Fruit fly (Drosophila melanogaster): ENCODE results near the gene Ski6.

The Ski6 gene

DNA sequence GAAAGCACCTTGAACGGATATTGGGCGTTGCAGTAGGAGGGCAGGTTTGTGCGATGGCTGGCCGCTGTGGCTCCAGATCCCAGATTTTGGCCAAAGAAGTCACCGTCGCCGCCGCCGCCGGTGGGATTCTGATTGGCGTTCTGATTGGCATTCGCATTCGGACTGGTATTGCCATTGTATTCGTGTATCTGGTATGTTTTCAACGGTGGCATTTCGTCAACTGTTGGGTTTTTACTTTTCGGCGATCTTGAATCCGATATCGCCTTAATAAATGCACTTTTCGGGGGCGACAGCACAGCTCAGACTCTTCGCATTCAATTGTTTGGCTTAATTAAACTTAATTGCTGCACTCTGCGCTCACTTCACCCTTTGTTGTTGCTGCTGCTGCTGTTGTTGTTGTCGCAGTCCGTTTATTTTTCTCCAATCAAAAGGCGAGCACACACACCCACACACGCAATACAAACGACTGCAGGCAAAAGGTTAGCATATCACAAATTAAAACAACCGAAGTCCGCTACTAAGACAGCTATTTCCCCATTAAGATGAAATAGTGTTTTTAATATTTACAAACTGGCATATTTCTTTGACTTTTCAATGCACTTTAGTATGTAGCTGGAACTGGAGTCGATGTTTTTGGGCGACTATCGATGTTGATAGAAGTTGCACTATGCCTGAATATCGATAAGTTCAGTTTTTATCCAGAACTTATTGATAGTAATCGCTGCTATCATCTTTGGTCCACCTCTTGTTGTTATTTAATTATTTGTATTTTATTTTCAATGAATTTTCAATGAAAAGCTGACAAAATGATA, 2.7 kb downstream of the Ski6 start, which contains the start of the genes CG9426 and mRF1 (continued):
- TF ChIP-seq phol (tag; optimal IDR thresholded peaks at IDR 0.05) (peak; percentile 22), crp (GFP tag; optimal IDR thresholded peaks at IDR 0.05) (peak in 1 of 2 experiments; percentile 1), toy (GFP tag; IDR thresholded peaks at IDR 0.05) (no peak), bowl (GFP tag; IDR thresholded peaks at IDR 0.05) (no peak), tap (tag; optimal IDR thresholded peaks at IDR 0.05) (no peak), zf30C (GFP tag; optimal IDR thresholded peaks at IDR 0.05) (no peak), nerfin-2 (GFP tag; IDR thresholded peaks at IDR 0.05; ENCODE audit: partially characterized antibody) (peak; percentile 98), row (GFP tag; IDR thresholded peaks at IDR 0.05) (peak; percentile 39; the same call in 1 of the 3 replicates), Dbx (GFP tag; IDR thresholded peaks at IDR 0.05) (0 out of 3 replicates have a peak, but pooled peaks have one; percentile 35), h (optimal IDR thresholded peaks at IDR 0.05) (no peak), CG9727 (GFP tag; optimal IDR thresholded peaks at IDR 0.05) (peak; percentile 3), Xbp1 (GFP tag; optimal IDR thresholded peaks at IDR 0.05) (peak; percentile 34), CG17359 (tag; optimal IDR thresholded peaks at IDR 0.05) (peak; percentile 20), CG6791 (GFP tag; IDR thresholded peaks at IDR 0.05; ENCODE audit: partially characterized antibody) (peak; percentile 97), CG9817 (tag; optimal IDR thresholded peaks at IDR 0.05) (no peak), zfh1 (GFP tag; IDR thresholded peaks at IDR 0.05) (no peak), pb (GFP tag; optimal IDR thresholded peaks at IDR 0.05) (no peak), sna (GFP tag; IDR thresholded peaks at IDR 0.05; ENCODE audit: partially characterized antibody) (peak; percentile 95), Hsf (GFP tag; optimal IDR thresholded peaks at IDR 0.05) (peak; percentile 31), Dll (GFP tag; IDR thresholded peaks at IDR 0.05; ENCODE audit: partially characterized antibody) (peak; percentile 94), ems (GFP tag; optimal IDR thresholded peaks at IDR 0.05) (peak; percentile 30), CG9932 (GFP tag; IDR thresholded peaks at IDR 0.05) (peak; percentile 66; the same call in 1 of the 2 replicates), CG8359 (GFP tag; optimal IDR thresholded peaks at IDR 0.05; ENCODE audit: borderline replicate concordance) (no peak), gem (tag; optimal IDR thresholded peaks at IDR 0.05) (no peak), Vsx1 (GFP tag; optimal IDR thresholded peaks at IDR 0.05) (no peak), CG4404 (GFP tag; IDR thresholded peaks at IDR 0.05) (no peak), ERR (GFP tag; optimal IDR thresholded peaks at IDR 0.05) (peak; percentile 27), lbe (GFP tag; optimal IDR thresholded peaks at IDR 0.05) (peak; percentile 34), Oli (tag; optimal IDR thresholded peaks at IDR 0.05) (no peak), CG11093 (GFP tag; IDR thresholded peaks at IDR 0.05) (no peak), Elba2 (GFP tag; optimal IDR thresholded peaks at IDR 0.05) (peak; percentile 86), CG17802 (tag; optimal IDR thresholded peaks at IDR 0.05) (no peak), stwl (tag; optimal IDR thresholded peaks at IDR 0.05) (peak; percentile 73), CG2116 (GFP tag; optimal IDR thresholded peaks at IDR 0.05) (peak; percentile 92), Dad (GFP tag; optimal IDR thresholded peaks at IDR 0.05) (no peak), CG10979 (tag; optimal IDR thresholded peaks at IDR 0.05) (peak; percentile 13), Nf-YA (GFP tag; IDR thresholded peaks at IDR 0.05) (no peak), CG2129 (GFP tag; IDR thresholded peaks at IDR 0.05; ENCODE audit: partially characterized antibody) (peak; percentile 85; the same call in 1 of the 2 replicates), CG34422 (GFP tag; IDR thresholded peaks at IDR 0.05) (peak; percentile 65; the same call in 1 of the 3 replicates), CG13894 (tag; optimal IDR thresholded peaks at IDR 0.05) (peak; percentile 3), Hand (GFP tag; optimal IDR thresholded peaks at IDR 0.05) (no peak), bcd (GFP tag; optimal IDR thresholded peaks at IDR 0.05) (no peak), Six4 (GFP tag; optimal IDR thresholded peaks at IDR 0.05) (no peak), Jarid2 (GFP tag; optimal IDR thresholded peaks at IDR 0.05) (peak; percentile 7), CG31388 (GFP tag; optimal IDR thresholded peaks at IDR 0.05) (no peak), CG13287 (GFP tag; IDR thresholded peaks at IDR 0.05; ENCODE audit: partially characterized antibody) (peak; percentile 99), p53 (GFP tag; optimal IDR thresholded peaks at IDR 0.05) (peak; percentile 31), crol (GFP tag; IDR thresholded peaks at IDR 0.05) (no peak)

All from whole organism, embryonic.